Fruit fly (Drosophila melanogaster): ENCODE data around the gene Ndc1.

The Ndc1 gene

DNA sequence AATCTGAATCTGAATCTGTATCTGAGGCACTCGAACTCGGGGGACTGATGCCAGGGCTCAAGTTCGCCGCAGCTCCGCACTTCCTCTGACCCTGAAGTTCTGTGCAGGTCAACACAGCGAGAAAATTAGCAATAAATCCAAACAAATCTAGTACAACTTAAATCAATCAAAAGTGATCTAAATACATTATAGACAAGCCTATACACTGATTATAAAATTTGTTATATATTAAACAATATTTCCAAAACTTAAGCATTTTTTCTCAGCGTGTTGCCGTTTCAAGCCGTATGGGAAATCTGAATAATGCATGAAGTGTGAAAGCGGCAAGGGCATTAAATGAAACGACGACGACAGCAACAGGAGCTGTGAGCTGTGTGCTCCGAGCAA is 9.2 kb upstream of the Ndc1 start:
- TF ChIP-seq maf-S (GFP tag; optimal IDR thresholded peaks at IDR 0.05) = no peak
- TF ChIP-seq wor (GFP tag; IDR thresholded peaks at IDR 0.05) = 0 out of 2 replicates have a peak, but pooled peaks have one; percentile 20
- peak; percentile 21 for TF ChIP-seq Asciz (GFP tag; optimal IDR thresholded peaks at IDR 0.05)
- TF ChIP-seq CG34422 (GFP tag; IDR thresholded peaks at IDR 0.05) = no peak
- peak in 1 of 2 experiments; percentile 36 for TF ChIP-seq Hr51 (GFP tag; optimal IDR thresholded peaks at IDR 0.05)
- TF ChIP-seq Vsx1 (GFP tag; optimal IDR thresholded peaks at IDR 0.05) = no peak
- peak; percentile 56; the same call in 2 of the 3 replicates for TF ChIP-seq Dbx (GFP tag; IDR thresholded peaks at IDR 0.05)
- TF ChIP-seq ttk (GFP tag; IDR thresholded peaks at IDR 0.05) = peak; percentile 40; the same call in 1 of the 2 replicates
- no peak for TF ChIP-seq CG5180 (GFP tag; optimal IDR thresholded peaks at IDR 0.05)
- peak; percentile 26; the same call in 1 of the 2 replicates for TF ChIP-seq CG6689 (GFP tag; IDR thresholded peaks at IDR 0.05)
- peak; percentile 29 for TF ChIP-seq ems (GFP tag; optimal IDR thresholded peaks at IDR 0.05)
- no peak for TF ChIP-seq CG42726 (GFP tag; IDR thresholded peaks at IDR 0.05; ENCODE audit: partially characterized antibody)
- no peak for TF ChIP-seq Opbp (GFP tag; IDR thresholded peaks at IDR 0.05; ENCODE audit: partially characterized antibody)
- no peak for TF ChIP-seq CTCF (GFP tag; optimal IDR thresholded peaks at IDR 0.05)
- TF ChIP-seq CG2199 (GFP tag; IDR thresholded peaks at IDR 0.05) = no peak
- TF ChIP-seq CG12219 (GFP tag; optimal IDR thresholded peaks at IDR 0.05) = no peak
- peak; percentile 17 for TF ChIP-seq ATbp (GFP tag; optimal IDR thresholded peaks at IDR 0.05)
- no peak for TF ChIP-seq NfI (GFP tag; optimal IDR thresholded peaks at IDR 0.05)
- TF ChIP-seq CG7786 (GFP tag; optimal IDR thresholded peaks at IDR 0.05) = no peak
- TF ChIP-seq unpg (GFP tag; optimal IDR thresholded peaks at IDR 0.05) = peak; percentile 43
- peak; percentile 48 for TF ChIP-seq CG30403 (GFP tag; optimal IDR thresholded peaks at IDR 0.05)
- peak; percentile 38 for TF ChIP-seq dmrt99B (tag; optimal IDR thresholded peaks at IDR 0.05)
- no peak for TF ChIP-seq CG7963 (GFP tag; IDR thresholded peaks at IDR 0.05; ENCODE audit: partially characterized antibody)
- no peak for TF ChIP-seq CG15514 (GFP tag; optimal IDR thresholded peaks at IDR 0.05)
- TF ChIP-seq CG31365 (tag; optimal IDR thresholded peaks at IDR 0.05) = no peak
- TF ChIP-seq CG11398 (GFP tag; optimal IDR thresholded peaks at IDR 0.05) = no peak
- no peak for TF ChIP-seq fru (optimal IDR thresholded peaks at IDR 0.05)
- no peak for TF ChIP-seq crc (GFP tag; optimal IDR thresholded peaks at IDR 0.05)
- no peak for TF ChIP-seq CG10959 (GFP tag; IDR thresholded peaks at IDR 0.05)
- peak; percentile 38; the same call in 1 of the 2 replicates for TF ChIP-seq ranshi (GFP tag; IDR thresholded peaks at IDR 0.05)
- TF ChIP-seq Doc2 (GFP tag; IDR thresholded peaks at IDR 0.05) = no peak
- no peak for TF ChIP-seq GATAe (GFP tag; conservative IDR thresholded peaks at IDR 0.05)
- no peak for TF ChIP-seq CG17361 (GFP tag; IDR thresholded peaks at IDR 0.05)
- no peak for TF ChIP-seq CG12299 (tag; optimal IDR thresholded peaks at IDR 0.05)
- TF ChIP-seq Usf (GFP tag; optimal IDR thresholded peaks at IDR 0.05) = no peak
- TF ChIP-seq CG11695 (GFP tag; IDR thresholded peaks at IDR 0.05) = 0 out of 3 replicates have a peak, but pooled peaks have one; percentile 18
- peak; percentile 65 for TF ChIP-seq vvl (GFP tag; IDR thresholded peaks at IDR 0.05)
- no peak for TF ChIP-seq mirr (GFP tag; optimal IDR thresholded peaks at IDR 0.05)
- peak; percentile 34; the same call in 1 of the 2 replicates for TF ChIP-seq crol (GFP tag; IDR thresholded peaks at IDR 0.05)
- peak; percentile 66 for TF ChIP-seq Med (GFP tag)
- TF ChIP-seq Taf1 (GFP tag; IDR thresholded peaks at IDR 0.05) = 0 out of 2 replicates have a peak, but pooled peaks have one; percentile 27
- no peak for TF ChIP-seq twi (tag; optimal IDR thresholded peaks at IDR 0.05)
- peak; percentile 63 for TF ChIP-seq gem (tag; optimal IDR thresholded peaks at IDR 0.05)
- no peak for TF ChIP-seq da (GFP tag; optimal IDR thresholded peaks at IDR 0.05)
- TF ChIP-seq CG7556 (GFP tag; optimal IDR thresholded peaks at IDR 0.05) = peak; percentile 41
- TF ChIP-seq Lhr (GFP tag; optimal IDR thresholded peaks at IDR 0.05) = no peak
- TF ChIP-seq zfh1 (GFP tag; IDR thresholded peaks at IDR 0.05) = no peak
- no peak for TF ChIP-seq CG8359 (GFP tag; optimal IDR thresholded peaks at IDR 0.05; ENCODE audit: borderline replicate concordance)
- TF ChIP-seq grau (tag; optimal IDR thresholded peaks at IDR 0.05) = peak; percentile 25
- no peak for TF ChIP-seq chm (GFP tag; IDR thresholded peaks at IDR 0.05)
- no peak for TF ChIP-seq BtbVII (GFP tag; optimal IDR thresholded peaks at IDR 0.05)
- peak; percentile 57 for TF ChIP-seq CG9932 (GFP tag; IDR thresholded peaks at IDR 0.05)
